Fruit fly (Drosophila melanogaster) whole organism, prepupa: ENCODE results near the gene CG5787.

Source experiments
- CG10631 ChIP-seq: fragments of 200-800 bp; sonication (Bioruptor generic); optimal IDR thresholded peaks from 2 replicates; lab custom pipeline; 2016; ENCODE audit warnings: missing biosample characterization, missing genetic modification characterization
- CG11762 ChIP-seq: fragments of 200-800 bp; sonication (Bioruptor generic); optimal IDR thresholded peaks from 3 replicates; lab custom pipeline; 2016; ENCODE audit warnings: missing biosample characterization, missing genetic modification characterization; ENCODE audit not compliant: insufficient read depth
- CG15336 ChIP-seq: fragments of 200-800 bp; sonication (Bioruptor generic); IDR thresholded peaks from 2 replicates; pipeline ENCODE4 v1.3.6; 2022; ENCODE audit warnings: missing biosample characterization, missing genetic modification characterization
- CG1621 ChIP-seq: fragments of 200-800 bp; sonication (Bioruptor generic); optimal IDR thresholded peaks from 3 replicates; lab custom pipeline; 2018; ENCODE audit warnings: missing biosample characterization, mild to moderate bottlenecking, missing genetic modification characterization
- CG32006 ChIP-seq: fragments of 200-800 bp; sonication (Bioruptor generic); optimal IDR thresholded peaks from 3 replicates; lab custom pipeline; 2017; ENCODE audit warnings: missing biosample characterization, mild to moderate bottlenecking, missing genetic modification characterization
- CG34406 ChIP-seq: fragments of 200-800 bp; sonication (Bioruptor generic); optimal IDR thresholded peaks from 3 replicates; lab custom pipeline; 2016; ENCODE audit warnings: missing biosample characterization, missing genetic modification characterization
- CG3919 ChIP-seq: fragments of 200-800 bp; sonication (Bioruptor generic); optimal IDR thresholded peaks from 3 replicates; lab custom pipeline; 2016; ENCODE audit warnings: missing biosample characterization, missing genetic modification characterization
- CG8119 ChIP-seq: fragments of 200-800 bp; sonication (Bioruptor generic); IDR thresholded peaks from 3 replicates; pipeline ENCODE4 v1.3.6; 2022; ENCODE audit warnings: missing biosample characterization, missing genetic modification characterization
- CG9139 ChIP-seq: fragments of 200-800 bp; sonication (Bioruptor generic); optimal IDR thresholded peaks from 3 replicates; lab custom pipeline; 2017; ENCODE audit warnings: missing biosample characterization, mild to moderate bottlenecking, missing genetic modification characterization
- Eip75B ChIP-seq: fragments of 200-800 bp; sonication (Bioruptor generic); optimal IDR thresholded peaks from 3 replicates; lab custom pipeline; 2016; ENCODE audit warnings: missing biosample characterization, missing genetic modification characterization
- Eip78C ChIP-seq: fragments of 200-800 bp; sonication (Bioruptor generic); peaks from one replicate; lab custom pipeline; 2016; ENCODE audit warnings: missing biosample characterization, missing genetic modification characterization
- Gug ChIP-seq: fragments of 200-800 bp; sonication (Bioruptor generic); IDR thresholded peaks from 2 replicates; pipeline ENCODE4 v1.3.6; 2022; ENCODE audit warnings: missing biosample characterization, missing genetic modification characterization
- Hr39 ChIP-seq: fragments of 200-800 bp; sonication (Bioruptor generic); optimal IDR thresholded peaks from 2 replicates; lab custom pipeline; 2016; ENCODE audit warnings: missing biosample characterization, missing genetic modification characterization
- Lpt ChIP-seq: fragments of 200-800 bp; sonication (Bioruptor generic); optimal IDR thresholded peaks from 3 replicates; lab custom pipeline; 2016; ENCODE audit warnings: missing biosample characterization, missing genetic modification characterization
- Met ChIP-seq: fragments of 200-800 bp; sonication (Bioruptor generic); optimal IDR thresholded peaks from 3 replicates; lab custom pipeline; 2016; ENCODE audit warnings: missing biosample characterization, missing genetic modification characterization
- Sox14 ChIP-seq: fragments of 200-800 bp; sonication (Bioruptor generic); optimal IDR thresholded peaks from 3 replicates; lab custom pipeline; 2016; ENCODE audit warnings: missing biosample characterization, missing genetic modification characterization
- Sox15 ChIP-seq: fragments of 200-800 bp; sonication (Bioruptor generic); optimal IDR thresholded peaks from 3 replicates; lab custom pipeline; 2016; ENCODE audit warnings: missing biosample characterization, missing genetic modification characterization
- achi ChIP-seq: fragments of 200-800 bp; sonication (Bioruptor generic); optimal IDR thresholded peaks from 3 replicates; lab custom pipeline; 2016; ENCODE audit warnings: missing biosample characterization, missing genetic modification characterization
- acj6 ChIP-seq: fragments of 200-800 bp; sonication (Bioruptor generic); optimal IDR thresholded peaks from 3 replicates; lab custom pipeline; 2016; ENCODE audit warnings: missing biosample characterization, missing genetic modification characterization
- cyc ChIP-seq: fragments of 200-800 bp; sonication (Bioruptor generic); optimal IDR thresholded peaks from 3 replicates; lab custom pipeline; 2016; ENCODE audit warnings: missing biosample characterization, missing genetic modification characterization
- dsx ChIP-seq: fragments of 200-800 bp; optimal IDR thresholded peaks from 3 replicates; lab custom pipeline; 2019; ENCODE audit warnings: missing biosample characterization, mild to moderate bottlenecking, missing genetic modification characterization, moderate library complexity; ENCODE audit not compliant: poor library complexity, severe bottlenecking
- eg ChIP-seq: fragments of 200-800 bp; sonication (Bioruptor generic); IDR thresholded peaks from 3 replicates; pipeline ENCODE4 v1.3.6; 2022; ENCODE audit warnings: missing biosample characterization, missing genetic modification characterization
- esn ChIP-seq: fragments of 200-800 bp; sonication (Bioruptor generic); optimal IDR thresholded peaks from 2 replicates; lab custom pipeline; 2016; ENCODE audit warnings: missing biosample characterization, mild to moderate bottlenecking, missing genetic modification characterization, moderate library complexity
- fkh ChIP-seq: fragments of 200-800 bp; sonication (Bioruptor generic); optimal IDR thresholded peaks from 3 replicates; lab custom pipeline; 2017; ENCODE audit warnings: missing biosample characterization, mild to moderate bottlenecking, missing genetic modification characterization, moderate library complexity
- lz ChIP-seq: fragments of 200-800 bp; sonication (Bioruptor generic); optimal IDR thresholded peaks from 3 replicates; lab custom pipeline; 2016; ENCODE audit warnings: missing biosample characterization, missing genetic modification characterization
- pdm3 ChIP-seq: fragments of 200-800 bp; sonication (Bioruptor generic); optimal IDR thresholded peaks from 3 replicates; lab custom pipeline; 2016; ENCODE audit warnings: missing biosample characterization, missing genetic modification characterization
- salr ChIP-seq, 2 experiments: fragments of 200-800 bp; sonication (Bioruptor generic); optimal IDR thresholded peaks; 3 replicates each; lab custom pipeline; 2016 to 2018; ENCODE audit warnings: missing biosample characterization in 2 of 2, missing genetic modification characterization in 2 of 2, mild to moderate bottlenecking in 1 of 2
- svp ChIP-seq: fragments of 200-800 bp; sonication (Bioruptor generic); peaks from one replicate; lab custom pipeline; 2016; ENCODE audit warnings: missing biosample characterization, missing genetic modification characterization
- vri ChIP-seq: fragments of 200-800 bp; sonication (Bioruptor generic); optimal IDR thresholded peaks from 3 replicates; lab custom pipeline; 2016; ENCODE audit warnings: missing biosample characterization, mild to moderate bottlenecking, missing genetic modification characterization

CG5787 gene

dm6 chr2L:12718437-12719376 is 6.0 kb upstream of the CG5787 start, which contains the start of gene MRP:
TSS of gene MRP (plus strand) at chr2L:12719045.
- TF ChIP-seq CG32006 (GFP tag; lab: Kevin White, UChicago): no peak
- 0 out of 2 replicates have a peak, but pooled peaks have one; percentile 6 for TF ChIP-seq CG15336 (GFP tag; lab: Robert Waterston, UW)
- TF ChIP-seq CG8119 (GFP tag; lab: Robert Waterston, UW): 0 out of 3 replicates have a peak, but pooled peaks have one; percentile 34
- peak; percentile 23 for TF ChIP-seq vri (GFP tag; lab: Kevin White, UChicago)
- peak; percentile 64 for TF ChIP-seq fkh (GFP tag; lab: Kevin White, UChicago)

dm6 chr2L:12712255-12712654 is 497 bp downstream of the CG5787 start:
- TF ChIP-seq Hr39 (GFP tag; lab: Kevin White, UChicago): no peak
- TF ChIP-seq esn: peak; percentile 7
- no peak for TF ChIP-seq CG1621

dm6 chr2L:12708576-12708975 is 4.2 kb downstream of the CG5787 start:
- no peak for TF ChIP-seq Eip75B
- TF ChIP-seq dsx (GFP tag; lab: Kevin White, UChicago): no peak
- TF ChIP-seq CG34406 (GFP tag; lab: Kevin White, UChicago): no peak
- TF ChIP-seq lz (GFP tag; lab: Kevin White, UChicago): no peak
- no peak for TF ChIP-seq acj6 (GFP tag; lab: Kevin White, UChicago)
- TF ChIP-seq CG8119 (GFP tag; lab: Robert Waterston, UW): no peak
- TF ChIP-seq salr (GFP tag; optimal IDR thresholded peaks at IDR 0.05; lab: Kevin White, UChicago): no peak
- TF ChIP-seq CG10631 (GFP tag; lab: Kevin White, UChicago): no peak
- no peak for TF ChIP-seq Met (GFP tag; lab: Kevin White, UChicago)
- no peak for TF ChIP-seq fkh (GFP tag; lab: Kevin White, UChicago)
- TF ChIP-seq cyc (GFP tag; lab: Kevin White, UChicago): no peak
- no peak for TF ChIP-seq Lpt (GFP tag; lab: Kevin White, UChicago)
- no peak for TF ChIP-seq pdm3 (GFP tag; lab: Kevin White, UChicago)

DNA sequence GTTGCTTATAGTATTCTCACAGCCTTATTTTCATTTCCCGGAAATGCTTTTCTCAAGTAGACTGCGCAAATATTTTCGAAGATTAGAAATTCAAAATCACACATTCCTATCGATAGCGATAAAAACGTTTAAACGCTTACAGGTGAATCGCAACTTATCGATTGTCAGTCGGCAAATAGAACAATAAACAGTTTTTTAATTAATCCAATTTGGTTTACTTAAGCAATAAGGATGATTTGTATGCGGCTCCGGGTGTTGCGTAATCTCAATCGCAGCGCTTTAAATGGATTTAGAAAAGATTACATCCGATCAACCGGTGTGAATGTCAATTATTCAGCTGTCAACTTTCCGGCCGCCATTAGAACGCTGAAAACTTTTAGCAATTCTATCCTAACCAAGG is 5.2 kb downstream of the CG5787 start, which contains the start of the genes CG6180 and CG15484:
TSS of gene CG6180 (plus strand) at position 122 of the 400 bp plus-strand sequence.
TSS of gene CG15484 (minus strand) at position 172 of the 400 bp plus-strand sequence.
- TF ChIP-seq achi (peak; percentile 91), Sox15 (no peak)

- TF ChIP-seq acj6 (GFP tag; lab: Kevin White, UChicago) (no peak), Gug (GFP tag; lab: Robert Waterston, UW) (no peak), svp (GFP tag; lab: Kevin White, UChicago) (peak; percentile 95), CG10631 (GFP tag; lab: Kevin White, UChicago) (no peak), CG9139 (GFP tag; lab: Kevin White, UChicago) (no peak), vri (GFP tag; lab: Kevin White, UChicago) (no peak), fkh (GFP tag; lab: Kevin White, UChicago) (no peak), Eip78C (GFP tag; lab: Kevin White, UChicago) (peak; percentile 54), Sox14 (GFP tag; lab: Kevin White, UChicago) (no peak), eg (GFP tag; lab: Robert Waterston, UW) (no peak), CG11762 (GFP tag; lab: Kevin White, UChicago) (no peak), CG3919 (GFP tag; lab: Kevin White, UChicago) (no peak)
Observed at dm6 chr2L:12705376-12705775, 7.4 kb downstream of the CG5787 start.
